Worm (Caenorhabditis elegans) whole organism, early embryonic: ENCODE measurements around the gene C02D5.4.

Source experiments
- B0310.2 ChIP-seq: sonication (generic microtip); optimal IDR thresholded peaks from 2 replicates; lab custom pipeline; 2016; ENCODE audit warnings: mild to moderate bottlenecking, missing genetic modification characterization, missing compliant biosample characterization
- F13C5.2 ChIP-seq: sonication (generic microtip); optimal IDR thresholded peaks from 2 replicates; lab custom pipeline; 2017; ENCODE audit warnings: mild to moderate bottlenecking, missing genetic modification characterization, inconsistent platforms, missing compliant biosample characterization
- ama-1 ChIP-seq: fragments of 150-350 bp; optimal IDR thresholded peaks from 2 replicates; lab custom pipeline; 2014
- ceh-36 ChIP-seq: sonication (generic microtip); optimal IDR thresholded peaks from 2 replicates; lab custom pipeline; 2016; ENCODE audit warnings: missing genetic modification characterization, inconsistent platforms, missing compliant biosample characterization
- ets-7 ChIP-seq: sonication (generic microtip); optimal IDR thresholded peaks from 2 replicates; lab custom pipeline; 2016; ENCODE audit warnings: missing genotype, missing genetic modification characterization, missing compliant biosample characterization
- flt-1 ChIP-seq: fragments of 200-800 bp; sonication (Bioruptor generic); IDR thresholded peaks from 2 replicates; pipeline ENCODE4 v1.3.6; 2022; ENCODE audit warnings: missing genetic modification characterization, missing compliant biosample characterization
- hmbx-1 ChIP-seq: sonication (generic microtip); optimal IDR thresholded peaks from 2 replicates; lab custom pipeline; 2016; ENCODE audit warnings: mild to moderate bottlenecking, missing genetic modification characterization, missing compliant biosample characterization
- hmg-4 ChIP-seq: fragments of 200-800 bp; sonication (Bioruptor generic); optimal IDR thresholded peaks from 2 replicates; lab custom pipeline; 2018; ENCODE audit warnings: mild to moderate bottlenecking, missing genetic modification characterization, missing compliant biosample characterization
- hnd-1 ChIP-seq: sonication (generic microtip); optimal IDR thresholded peaks from 2 replicates; lab custom pipeline; 2016; ENCODE audit warnings: missing genetic modification characterization, missing compliant biosample characterization
- pes-1 ChIP-seq: fragments of 200-800 bp; sonication (Bioruptor generic); IDR thresholded peaks from 2 replicates; pipeline ENCODE4 v1.3.6; 2022; ENCODE audit warnings: missing genetic modification reagents, missing genetic modification characterization, missing compliant biosample characterization
- scrt-1 ChIP-seq: fragments of 200-800 bp; sonication (Bioruptor generic); IDR thresholded peaks from 2 replicates; pipeline ENCODE4 v1.3.6; 2022; ENCODE audit warnings: missing genetic modification characterization, missing compliant biosample characterization
- sea-1 ChIP-seq: fragments of 200-800 bp; sonication (Bioruptor generic); conservative IDR thresholded peaks from 2 replicates; pipeline ENCODE4 v1.3.6; 2022; ENCODE audit warnings: missing genetic modification characterization, missing compliant biosample characterization
- tbx-11 ChIP-seq: fragments of 200-800 bp; sonication (Bioruptor generic); IDR thresholded peaks from 2 replicates; pipeline ENCODE4 v1.3.6; 2022; ENCODE audit warnings: missing genetic modification characterization, missing compliant biosample characterization
- tbx-37 ChIP-seq: fragments of 200-800 bp; sonication (Bioruptor generic); conservative IDR thresholded peaks from 2 replicates; pipeline ENCODE4 v1.3.6; 2022; ENCODE audit warnings: missing genetic modification reagents, missing genetic modification characterization, missing compliant biosample characterization

DNA sequence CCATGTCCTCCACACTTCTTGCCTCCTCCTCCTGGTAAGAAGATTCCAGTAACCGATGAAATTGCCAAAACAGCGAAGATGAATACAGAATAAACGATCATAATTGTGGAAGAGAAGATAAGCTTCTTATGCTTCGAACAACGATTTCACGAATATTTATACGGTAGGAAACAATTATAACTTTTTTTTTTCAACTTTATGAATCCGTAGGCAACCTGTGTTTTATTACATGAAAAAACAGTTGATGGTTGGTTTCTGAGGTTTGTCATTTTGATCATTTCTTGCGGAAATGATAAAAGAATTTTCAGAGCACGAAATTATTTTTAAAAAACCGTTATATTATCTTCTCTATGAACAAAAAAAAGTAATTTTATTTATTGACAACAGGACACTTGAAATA, 38.9 kb downstream of the C02D5.4 start, which contains the start of gene fipr-16:
- TF ChIP-seq hnd-1 (tag; lab: Kevin White, UChicago) (no peak), B0310.2 (tag; lab: Kevin White, UChicago) (no peak), tbx-11 (GFP tag; lab: Robert Waterston, UW) (no peak), ets-7 (tag; lab: Kevin White, UChicago) (no peak), F13C5.2 (tag; lab: Kevin White, UChicago) (no peak), ceh-36 (tag; lab: Kevin White, UChicago) (no peak), ama-1 (no peak), scrt-1 (GFP tag; lab: Robert Waterston, UW) (no peak), flt-1 (GFP tag; lab: Robert Waterston, UW) (no peak), hmg-4 (GFP tag; lab: Kevin White, UChicago) (no peak), hmbx-1 (no peak), pes-1 (GFP tag; lab: Robert Waterston, UW) (no peak), tbx-37 (GFP tag; lab: Robert Waterston, UW) (no peak), sea-1 (GFP tag; lab: Robert Waterston, UW) (no peak)
